Worm (Caenorhabditis elegans) whole organism, L3 larva: ENCODE data around the gene fbxc-32.

Experiments used
- aly-2 ChIP-seq: fragments of 150-350 bp; optimal IDR thresholded peaks from 2 replicates; lab custom pipeline; 2014; ENCODE audit warnings: missing biosample characterization, missing genetic modification characterization
- ama-1 ChIP-seq: fragments of 150-350 bp; optimal IDR thresholded peaks from 2 replicates; lab custom pipeline; 2018
- ceh-16 ChIP-seq: sonication (generic microtip); optimal IDR thresholded peaks from 2 replicates; lab custom pipeline; 2017; ENCODE audit warnings: missing biosample characterization, missing genetic modification characterization
- ceh-28 ChIP-seq: fragments of 150-350 bp; optimal IDR thresholded peaks from 2 replicates; lab custom pipeline; 2014; ENCODE audit warnings: missing biosample characterization, missing genetic modification reagents, missing genetic modification characterization
- daf-12 ChIP-seq: fragments of 150-350 bp; optimal IDR thresholded peaks from 2 replicates; lab custom pipeline; 2014; ENCODE audit warnings: missing biosample characterization, missing genetic modification reagents, missing genetic modification characterization
- egl-27 ChIP-seq: sonication (generic microtip); optimal IDR thresholded peaks from 4 replicates; lab custom pipeline; 2017; ENCODE audit warnings: missing biosample characterization, missing genetic modification reagents, missing genetic modification characterization
- egl-5 ChIP-seq: fragments of 150-350 bp; optimal IDR thresholded peaks from 2 replicates; lab custom pipeline; 2017; ENCODE audit warnings: missing biosample characterization, missing genetic modification reagents, missing genetic modification characterization, inconsistent platforms
- elt-1 ChIP-seq: fragments of 150-350 bp; optimal IDR thresholded peaks from 2 replicates; lab custom pipeline; 2014; ENCODE audit warnings: missing biosample characterization, missing genetic modification characterization
- elt-2 ChIP-seq: sonication (generic microtip); optimal IDR thresholded peaks from 2 replicates; lab custom pipeline; 2016; ENCODE audit warnings: missing genetic modification reagents, mild to moderate bottlenecking, missing genetic modification characterization, missing compliant biosample characterization
- elt-3 ChIP-seq, 3 experiments: fragments of 150-350 bp in 1 of 3; sonication (generic microtip) in 2 of 3; optimal IDR thresholded peaks; 2 replicates in 2 of 3; 4 replicates in 1 of 3; lab custom pipeline; 2014 to 2017; ENCODE audit warnings: missing biosample characterization in 3 of 3, missing genetic modification characterization in 3 of 3
- eor-1 ChIP-seq, 2 experiments: fragments of 150-350 bp; optimal IDR thresholded peaks; 2 replicates each; lab custom pipeline; 2014 to 2018; ENCODE audit warnings: missing biosample characterization in 2 of 2, missing genetic modification characterization in 2 of 2
- fkh-2 ChIP-seq: fragments of 150-350 bp; optimal IDR thresholded peaks from 2 replicates; lab custom pipeline; 2014; ENCODE audit warnings: missing biosample characterization, missing genetic modification reagents, missing genetic modification characterization
- fos-1 ChIP-seq: fragments of 150-350 bp; optimal IDR thresholded peaks from 2 replicates; lab custom pipeline; 2014; ENCODE audit warnings: missing biosample characterization, missing genetic modification characterization
- hmg-11 ChIP-seq: sonication (generic microtip); optimal IDR thresholded peaks from 2 replicates; lab custom pipeline; 2016; ENCODE audit warnings: missing genetic modification characterization, missing compliant biosample characterization
- lin-15B ChIP-seq: fragments of 150-350 bp; optimal IDR thresholded peaks from 2 replicates; lab custom pipeline; 2014; ENCODE audit warnings: missing biosample characterization, missing genetic modification characterization
- mdl-1 ChIP-seq: fragments of 150-350 bp; optimal IDR thresholded peaks from 2 replicates; lab custom pipeline; 2014; ENCODE audit warnings: missing biosample characterization, missing genetic modification characterization
- mml-1 ChIP-seq: fragments of 150-350 bp; sonication (generic microtip); optimal IDR thresholded peaks from 3 replicates; lab custom pipeline; 2014; ENCODE audit warnings: missing biosample characterization, missing genetic modification characterization
- nfya-1 ChIP-seq: sonication (generic microtip); optimal IDR thresholded peaks from 2 replicates; lab custom pipeline; 2017; ENCODE audit warnings: missing genetic modification characterization, mild to moderate bottlenecking, missing compliant biosample characterization, antibody characterized with exemption, moderate library complexity; ENCODE audit not compliant: insufficient read depth
- nhr-12 ChIP-seq: fragments of 150-350 bp; optimal IDR thresholded peaks from 2 replicates; lab custom pipeline; 2014; ENCODE audit warnings: missing biosample characterization, missing genetic modification characterization
- nhr-23 ChIP-seq: fragments of 150-350 bp; optimal IDR thresholded peaks from 2 replicates; lab custom pipeline; 2014; ENCODE audit warnings: missing biosample characterization, missing genetic modification reagents, missing genetic modification characterization
- nhr-25 ChIP-seq: sonication (generic microtip); optimal IDR thresholded peaks from 2 replicates; lab custom pipeline; 2017; ENCODE audit warnings: missing biosample characterization, missing genetic modification characterization
- nhr-67 ChIP-seq: fragments of 150-350 bp; optimal IDR thresholded peaks from 2 replicates; lab custom pipeline; 2014; ENCODE audit warnings: missing biosample characterization, missing genetic modification characterization
- nhr-77 ChIP-seq: fragments of 150-350 bp; optimal IDR thresholded peaks from 2 replicates; lab custom pipeline; 2014; ENCODE audit warnings: missing biosample characterization, missing genetic modification characterization
- pqm-1 ChIP-seq: fragments of 150-350 bp; optimal IDR thresholded peaks from 2 replicates; lab custom pipeline; 2017; ENCODE audit warnings: missing biosample characterization, missing genetic modification characterization, inconsistent platforms
- sea-2 ChIP-seq: fragments of 150-350 bp; sonication (generic microtip); optimal IDR thresholded peaks from 4 replicates; lab custom pipeline; 2014; ENCODE audit warnings: missing biosample characterization, missing genetic modification reagents, missing genetic modification characterization
- skn-1 ChIP-seq: fragments of 150-350 bp; optimal IDR thresholded peaks from 2 replicates; lab custom pipeline; 2014; ENCODE audit warnings: missing biosample characterization, missing genetic modification characterization
- snpc-4 ChIP-seq: fragments of 150-350 bp; optimal IDR thresholded peaks from 2 replicates; lab custom pipeline; 2014; ENCODE audit warnings: missing biosample characterization, missing genetic modification characterization
- tbx-2 ChIP-seq: sonication (generic microtip); optimal IDR thresholded peaks from 2 replicates; lab custom pipeline; 2016; ENCODE audit warnings: mild to moderate bottlenecking, missing genetic modification characterization, missing compliant biosample characterization
- unc-39 ChIP-seq: sonication (generic microtip); optimal IDR thresholded peaks from 4 replicates; lab custom pipeline; 2017; ENCODE audit warnings: missing biosample characterization, missing genetic modification characterization
- unc-62 ChIP-seq: fragments of 150-350 bp; sonication (generic microtip); optimal IDR thresholded peaks from 4 replicates; lab custom pipeline; 2014; ENCODE audit warnings: missing biosample characterization, missing genetic modification reagents, missing genetic modification characterization
- zag-1 ChIP-seq: fragments of 150-350 bp; optimal IDR thresholded peaks from 2 replicates; lab custom pipeline; 2014; ENCODE audit warnings: missing biosample characterization, missing genetic modification characterization
- ztf-11 ChIP-seq: fragments of 150-350 bp; optimal IDR thresholded peaks from 2 replicates; lab custom pipeline; 2014; ENCODE audit warnings: missing biosample characterization, missing genetic modification characterization
- ztf-4 ChIP-seq: fragments of 150-350 bp; optimal IDR thresholded peaks from 2 replicates; lab custom pipeline; 2014; ENCODE audit warnings: missing biosample characterization, missing genetic modification characterization

fbxc-32 gene

ce11 chrII:913222-913722 lies 34.7 kb downstream of the fbxc-32 start, which contains the start of gene fbxc-33:
Gene fbxc-33 (plus strand): TSS chrII:913672.
- no peak for TF ChIP-seq nhr-23 (tag; lab: Kevin White, UChicago)
- no peak for TF ChIP-seq egl-27
- TF ChIP-seq unc-39 (tag; lab: Kevin White, UChicago), result no peak
- no peak for TF ChIP-seq egl-5
- no peak for TF ChIP-seq fkh-2 (tag; lab: Kevin White, UChicago)
- no peak for TF ChIP-seq hmg-11 (tag; lab: Kevin White, UChicago)
- peak; percentile 65 for TF ChIP-seq lin-15B
- no peak for TF ChIP-seq zag-1 (tag; lab: Kevin White, UChicago)
- no peak for TF ChIP-seq skn-1 (tag; lab: Kevin White, UChicago)
- no peak for TF ChIP-seq ceh-28
- TF ChIP-seq ztf-4 (tag; lab: Kevin White, UChicago), result no peak
- TF ChIP-seq nhr-25 (tag; lab: Kevin White, UChicago), result no peak
- peak; percentile 41 for TF ChIP-seq elt-2
- no peak for TF ChIP-seq elt-1
- no peak for TF ChIP-seq eor-1 (tag; optimal IDR thresholded peaks at IDR 0.05; lab: Kevin White, UChicago)
- TF ChIP-seq snpc-4 (tag; lab: Kevin White, UChicago), result peak; percentile 36

DNA sequence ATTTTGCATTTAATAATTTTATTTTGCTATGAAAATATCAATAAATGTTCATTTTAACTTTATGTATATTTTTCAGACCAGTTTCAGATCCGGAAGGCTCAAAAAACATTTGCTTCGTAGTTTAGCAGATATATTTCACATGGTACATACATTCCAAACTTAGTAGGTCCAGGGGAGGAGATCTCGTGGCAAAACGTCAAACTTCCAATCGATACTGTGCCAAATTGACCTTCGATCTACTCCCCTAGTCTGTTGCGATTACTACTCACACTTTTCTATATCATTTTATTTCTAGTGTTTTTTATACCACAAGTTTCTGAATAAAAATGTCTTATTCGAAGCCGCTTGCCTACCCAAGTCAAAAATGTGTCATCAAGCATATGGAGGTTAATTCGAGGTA lies 36.3 kb downstream of the fbxc-32 start, which contains the start of gene fbxc-31:
fbxc-31 (plus strand) TSS at position 301 of the 400 bp plus-strand sequence.
- TF ChIP-seq elt-1, result no peak
- no peak for TF ChIP-seq lin-15B
- no peak for TF ChIP-seq snpc-4 (tag; lab: Kevin White, UChicago)
- no peak for TF ChIP-seq ztf-11 (tag; lab: Kevin White, UChicago)
- TF ChIP-seq sea-2, result no peak
- no peak for TF ChIP-seq nhr-25 (tag; lab: Kevin White, UChicago)
- no peak for TF ChIP-seq pqm-1 (tag; lab: Kevin White, UChicago)
- no peak for TF ChIP-seq nhr-12 (tag; lab: Kevin White, UChicago)
- TF ChIP-seq elt-3 (tag; optimal IDR thresholded peaks at IDR 0.05; lab: Kevin White, UChicago), result no peak
- TF ChIP-seq nhr-67 (tag; lab: Kevin White, UChicago), result no peak
- no peak for TF ChIP-seq mml-1 (tag; lab: Kevin White, UChicago)
- TF ChIP-seq tbx-2 (tag; lab: Kevin White, UChicago), result no peak
- no peak for TF ChIP-seq nhr-77 (tag; lab: Kevin White, UChicago)
- no peak for TF ChIP-seq aly-2

DNA sequence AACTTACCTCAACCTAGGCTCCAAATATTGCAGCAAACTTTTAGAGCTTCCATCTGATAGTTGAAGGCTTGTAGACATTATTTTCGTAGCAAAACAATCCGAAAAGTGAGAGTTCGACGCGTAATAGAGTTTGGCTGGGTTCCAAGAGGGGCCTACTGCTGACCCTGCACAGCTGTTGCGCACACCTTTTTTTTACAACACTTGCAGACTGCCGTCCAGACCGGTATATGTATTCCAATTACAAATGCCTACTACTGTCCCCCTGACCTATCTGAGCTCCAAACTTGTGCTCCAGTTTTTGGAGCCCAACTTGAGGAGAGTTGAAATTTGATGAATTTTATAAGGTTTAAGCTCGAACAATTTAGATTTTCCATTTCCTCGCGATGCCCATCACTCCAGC lies 38.4 kb downstream of the fbxc-32 start, which contains the start of the genes fbxc-24 and fbxc-27:
fbxc-24 (minus strand) TSS at position 101 of the 400 bp plus-strand sequence.
fbxc-27 (plus strand) TSS at position 216 of the 400 bp plus-strand sequence.
- no peak for TF ChIP-seq ama-1 (lab: Kevin White, UChicago)
- no peak for TF ChIP-seq nhr-67 (tag; lab: Kevin White, UChicago)
- no peak for TF ChIP-seq nhr-25 (tag; lab: Kevin White, UChicago)
- no peak for TF ChIP-seq nfya-1 (tag; lab: Kevin White, UChicago)
- TF ChIP-seq fos-1 (tag; lab: Kevin White, UChicago), result no peak
- no peak for TF ChIP-seq mdl-1 (tag; lab: Kevin White, UChicago)
- no peak for TF ChIP-seq snpc-4 (tag; lab: Kevin White, UChicago)
- no peak for TF ChIP-seq eor-1 (tag; optimal IDR thresholded peaks at IDR 0.05; lab: Kevin White, UChicago)
- no peak for TF ChIP-seq unc-62
- no peak for TF ChIP-seq tbx-2 (tag; lab: Kevin White, UChicago)
- no peak for TF ChIP-seq nhr-77 (tag; lab: Kevin White, UChicago)
- no peak for TF ChIP-seq elt-2
- no peak for TF ChIP-seq elt-3 (tag; optimal IDR thresholded peaks at IDR 0.05; lab: Kevin White, UChicago)
- no peak for TF ChIP-seq daf-12 (tag; lab: Kevin White, UChicago)
- no peak for TF ChIP-seq nhr-12 (tag; lab: Kevin White, UChicago)
- TF ChIP-seq nhr-23 (tag; lab: Kevin White, UChicago), result no peak
- TF ChIP-seq ceh-28, result no peak
- TF ChIP-seq egl-27, result no peak

ce11 chrII:905335-905734 lies 42.7 kb downstream of the fbxc-32 start:
- TF ChIP-seq pqm-1 (tag; lab: Kevin White, UChicago), result no peak
- TF ChIP-seq snpc-4 (tag; lab: Kevin White, UChicago), result peak; percentile 13

DNA sequence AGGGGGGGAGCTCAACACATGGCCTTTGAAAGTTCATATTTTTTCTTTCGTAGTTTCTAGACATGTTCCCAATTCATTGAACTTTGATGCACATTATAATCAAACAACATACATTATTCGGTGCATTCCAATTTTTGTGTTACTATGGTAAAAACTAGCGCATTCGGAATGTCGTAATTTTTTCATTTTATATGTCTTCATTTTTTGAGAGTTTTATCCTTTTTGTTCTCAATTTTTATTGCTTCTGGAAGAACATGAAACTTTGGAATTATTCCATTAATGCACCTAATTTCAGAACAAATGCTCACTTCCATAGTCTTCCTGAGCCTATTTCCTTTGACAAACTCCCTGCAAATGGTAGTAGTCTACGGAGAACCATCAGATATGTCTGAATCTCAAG lies 46.4 kb downstream of the fbxc-32 start, which contains the start of gene T07D3.2:
T07D3.2 (plus strand) TSS at position 301 of the 400 bp plus-strand sequence.
- TF ChIP-seq eor-1 (tag; optimal IDR thresholded peaks at IDR 0.05; lab: Kevin White, UChicago), result no peak
- no peak for TF ChIP-seq ceh-16
- TF ChIP-seq hmg-11 (tag; lab: Kevin White, UChicago), result no peak
- TF ChIP-seq nhr-23 (tag; lab: Kevin White, UChicago), result no peak
